Fruit fly (Drosophila melanogaster) Kc167 (cell line): ENCODE data around the gene CG13004.

Source experiments
- Sin3A ChIP-seq: fragments of >200 bp; optimal IDR thresholded peaks from 2 replicates; lab custom pipeline; 2018; ENCODE audit warnings: missing external identifiers
- h ChIP-seq: fragments of >200 bp; optimal IDR thresholded peaks from 3 replicates; lab custom pipeline; 2018; ENCODE audit warnings: missing external identifiers
- psq ChIP-seq: fragments of >200 bp; optimal IDR thresholded peaks from 2 replicates; lab custom pipeline; 2017; ENCODE audit warnings: missing external identifiers
- ttk ChIP-seq: sonication (Bioruptor generic); optimal IDR thresholded peaks from 2 replicates; lab custom pipeline; 2017; ENCODE audit warnings: missing external identifiers

dm6 chrX:16799914-16800313 lies 35.4 kb downstream of the CG13004 start:
- TF ChIP-seq Sin3A (lab: Kevin White, UChicago) = no peak
- TF ChIP-seq h (lab: Kevin White, UChicago) = no peak
- no peak for TF ChIP-seq ttk (lab: Kevin White, UChicago)
- no peak for TF ChIP-seq psq
